Worm (Caenorhabditis elegans) whole organism, mixed stage, embryonic: Measurements from ENCODE around the gene Y68A4B.3.

Experiments used
- elt-1 ChIP-seq: sonication (generic microtip); optimal IDR thresholded peaks from 2 replicates; lab custom pipeline; 2017; ENCODE audit warnings: missing genetic modification characterization, mild to moderate bottlenecking, missing compliant biosample characterization, antibody characterized with exemption, moderate library complexity, borderline replicate concordance; ENCODE audit not compliant: insufficient read depth
- ham-2 ChIP-seq: fragments of 200-800 bp; sonication (Bioruptor generic); optimal IDR thresholded peaks from 2 replicates; lab custom pipeline; 2018; ENCODE audit warnings: mild to moderate bottlenecking, missing genetic modification characterization, missing compliant biosample characterization
- pha-4 ChIP-seq: fragments of 150-350 bp; optimal IDR thresholded peaks from 2 replicates; lab custom pipeline; 2018; ENCODE audit warnings: missing biosample characterization, missing genetic modification reagents, missing genetic modification characterization
- snpc-4 ChIP-seq: fragments of 150-350 bp; optimal IDR thresholded peaks from 2 replicates; lab custom pipeline; 2014; ENCODE audit warnings: missing biosample characterization, missing genetic modification characterization
- unc-39 ChIP-seq: fragments of 150-350 bp; optimal IDR thresholded peaks from 2 replicates; lab custom pipeline; 2014; ENCODE audit warnings: missing biosample characterization, missing genetic modification characterization

ce11 chrV:17201847-17202246 lies 40.6 kb downstream of the Y68A4B.3 start, which contains the start of gene Y68A4A.10:
- TF ChIP-seq snpc-4: no peak
- TF ChIP-seq pha-4 (tag; lab: Kevin White, UChicago): no peak
- no peak for TF ChIP-seq ham-2 (GFP tag; lab: Kevin White, UChicago)
- no peak for TF ChIP-seq elt-1 (tag; lab: Kevin White, UChicago)
- no peak for TF ChIP-seq unc-39
